Worm (Caenorhabditis elegans): ENCODE data around the gene haf-2.

- no peak for TF ChIP-seq nhr-47 (tag; optimal IDR thresholded peaks at IDR 0.05)
- no peak for TF ChIP-seq nhr-11 (tag; optimal IDR thresholded peaks at IDR 0.05)
- no peak for TF ChIP-seq efl-1 (optimal IDR thresholded peaks at IDR 0.05)
- no peak for TF ChIP-seq efl-1 (GFP tag; optimal IDR thresholded peaks at IDR 0.05 in 1 of 2)
- no peak for TF ChIP-seq fkh-8 (tag; optimal IDR thresholded peaks at IDR 0.05)
- no peak for TF ChIP-seq rnt-1 (tag; optimal IDR thresholded peaks at IDR 0.05)
- no peak for TF ChIP-seq fkh-10 (GFP tag; optimal IDR thresholded peaks at IDR 0.05)
- no peak for TF ChIP-seq nhr-19 (GFP tag; conservative IDR thresholded peaks at IDR 0.05)
- TF ChIP-seq lin-13 (GFP tag; optimal IDR thresholded peaks at IDR 0.05), result no peak
- TF ChIP-seq nhr-76 (tag; optimal IDR thresholded peaks at IDR 0.05), result no peak
- no peak for TF ChIP-seq Y116A8C.19 (tag; optimal IDR thresholded peaks at IDR 0.05; ENCODE audit: borderline replicate concordance)
- no peak for TF ChIP-seq ztf-4 (tag; optimal IDR thresholded peaks at IDR 0.05)
- no peak for TF ChIP-seq ceh-82 (tag; optimal IDR thresholded peaks at IDR 0.05)
Measured at ce11 chrII:7356326-7356725, at the start of gene haf-2.

Measured in whole organism, L1 larva.